Worm (Caenorhabditis elegans) whole organism, midembryonic: Measurements from ENCODE around the gene M106.2.

Source experiments
- T22C8.4 ChIP-seq: fragments of 200-800 bp; sonication (Bioruptor generic); IDR thresholded peaks from 2 replicates; pipeline ENCODE4 v1.3.6; 2022; ENCODE audit warnings: missing genetic modification characterization, missing compliant biosample characterization
- cog-1 ChIP-seq: sonication (generic microtip); optimal IDR thresholded peaks from 2 replicates; lab custom pipeline; 2016; ENCODE audit warnings: missing genetic modification characterization, missing compliant biosample characterization
- flt-1 ChIP-seq: fragments of 200-800 bp; sonication (Bioruptor generic); IDR thresholded peaks from 2 replicates; pipeline ENCODE4 v1.3.6; 2022; ENCODE audit warnings: missing genetic modification characterization, missing compliant biosample characterization
- klf-2 ChIP-seq: fragments of 200-800 bp; sonication (Bioruptor generic); conservative IDR thresholded peaks from 2 replicates; pipeline ENCODE4 v1.3.6; 2022; ENCODE audit warnings: missing genetic modification reagents, missing genetic modification characterization, missing compliant biosample characterization
- med-1 ChIP-seq: sonication (generic microtip); optimal IDR thresholded peaks from 2 replicates; lab custom pipeline; 2017; ENCODE audit warnings: missing genetic modification characterization, mild to moderate bottlenecking, missing compliant biosample characterization, antibody characterized with exemption, missing genetic modification reagents; ENCODE audit not compliant: insufficient read depth
- ref-1 ChIP-seq: fragments of 200-800 bp; sonication (Bioruptor generic); conservative IDR thresholded peaks from 2 replicates; pipeline ENCODE4 v1.3.6; 2022; ENCODE audit warnings: missing genetic modification reagents, missing genetic modification characterization, missing compliant biosample characterization
- tab-1 ChIP-seq: fragments of 200-800 bp; sonication (Bioruptor generic); IDR thresholded peaks from 2 replicates; pipeline ENCODE4 v1.3.6; 2022; ENCODE audit warnings: missing genetic modification characterization, missing compliant biosample characterization
- ztf-23 ChIP-seq: fragments of 200-800 bp; sonication (Bioruptor generic); IDR thresholded peaks from 2 replicates; pipeline ENCODE4 v1.3.6; 2022; ENCODE audit warnings: missing genetic modification reagents, missing genetic modification characterization, missing compliant biosample characterization
- ztf-29 ChIP-seq: fragments of 200-800 bp; sonication (Bioruptor generic); IDR thresholded peaks from 2 replicates; pipeline ENCODE4 v1.3.6; 2022; ENCODE audit warnings: missing genetic modification reagents, missing genetic modification characterization, missing compliant biosample characterization

The M106.2 gene

ce11 chrII:10873631-10874030 lies 23.8 kb upstream of the M106.2 start, which contains the start of gene orc-2:
TSS of gene orc-2 (plus strand) at chrII:10873931.
- TF ChIP-seq ref-1 (GFP tag; lab: Robert Waterston, UW) = no peak
- no peak for TF ChIP-seq flt-1 (GFP tag; lab: Robert Waterston, UW)
- no peak for TF ChIP-seq T22C8.4
- no peak for TF ChIP-seq ztf-29 (GFP tag; lab: Robert Waterston, UW)
- TF ChIP-seq ztf-23 (GFP tag; lab: Robert Waterston, UW) = no peak
- TF ChIP-seq cog-1 (tag; lab: Kevin White, UChicago) = no peak
- no peak for TF ChIP-seq med-1 (GFP tag; lab: Kevin White, UChicago)
- no peak for TF ChIP-seq tab-1 (GFP tag; lab: Robert Waterston, UW)
- no peak for TF ChIP-seq klf-2 (GFP tag; lab: Robert Waterston, UW)

DNA sequence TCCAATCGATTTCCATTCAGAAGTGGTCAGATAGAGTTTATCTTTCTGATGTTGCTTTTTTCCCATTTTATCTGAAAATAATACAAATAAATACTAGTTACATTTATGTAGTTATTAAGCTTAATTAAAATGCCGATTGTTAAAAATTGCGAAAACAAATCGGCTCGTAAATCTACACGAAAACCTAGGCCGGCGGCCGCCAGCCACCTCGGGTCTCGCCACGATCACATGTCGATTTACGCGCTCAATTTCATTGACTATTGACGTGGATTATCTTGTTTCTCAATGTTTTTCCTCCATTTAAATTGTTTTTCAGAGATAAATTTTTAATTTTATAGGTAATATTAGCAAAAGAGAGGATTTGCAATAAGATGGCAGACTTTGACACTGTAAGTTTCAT lies 22.7 kb upstream of the M106.2 start, which contains the start of the genes cyn-4 and copz-1:
cyn-4 (minus strand) TSS at position 71 of the 400 bp plus-strand sequence.
copz-1 (plus strand) TSS at position 339 of the 400 bp plus-strand sequence.
- TF ChIP-seq ztf-29 (GFP tag; lab: Robert Waterston, UW) (no peak), med-1 (GFP tag; lab: Kevin White, UChicago) (no peak), klf-2 (GFP tag; lab: Robert Waterston, UW) (0 out of 2 replicates have a peak, but pooled peaks have one; percentile 42), cog-1 (tag; lab: Kevin White, UChicago) (peak; percentile 80), ztf-23 (GFP tag; lab: Robert Waterston, UW) (peak; percentile 67), tab-1 (GFP tag; lab: Robert Waterston, UW) (0 out of 2 replicates have a peak, but pooled peaks have one; percentile 29), flt-1 (GFP tag; lab: Robert Waterston, UW) (0 out of 2 replicates have a peak, but pooled peaks have one; percentile 46)

ce11 chrII:10870698-10871097 lies 20.9 kb upstream of the M106.2 start:
- TF ChIP-seq med-1 (GFP tag; lab: Kevin White, UChicago) = no peak
- TF ChIP-seq ztf-29 (GFP tag; lab: Robert Waterston, UW) = no peak
- TF ChIP-seq ref-1 (GFP tag; lab: Robert Waterston, UW) = no peak
- no peak for TF ChIP-seq T22C8.4
- TF ChIP-seq ztf-23 (GFP tag; lab: Robert Waterston, UW) = no peak
- no peak for TF ChIP-seq cog-1 (tag; lab: Kevin White, UChicago)
- TF ChIP-seq tab-1 (GFP tag; lab: Robert Waterston, UW) = no peak

ce11 chrII:10868670-10869246 lies 19.0 kb upstream of the M106.2 start, which contains the start of the genes gmps-1 and cap-2:
TSS of gene gmps-1 (minus strand) at chrII:10868720.
TSS of gene cap-2 (plus strand) at chrII:10869196.
- TF ChIP-seq cog-1 (tag; lab: Kevin White, UChicago) (peak; percentile 64), ztf-23 (GFP tag; lab: Robert Waterston, UW) (peak; percentile 59; the same call in 1 of the 2 replicates), ref-1 (GFP tag; lab: Robert Waterston, UW) (no peak), ztf-29 (GFP tag; lab: Robert Waterston, UW) (no peak), klf-2 (GFP tag; lab: Robert Waterston, UW) (no peak), T22C8.4 (peak; percentile 86), med-1 (GFP tag; lab: Kevin White, UChicago) (no peak), flt-1 (GFP tag; lab: Robert Waterston, UW) (peak; percentile 76), tab-1 (GFP tag; lab: Robert Waterston, UW) (no peak)

DNA sequence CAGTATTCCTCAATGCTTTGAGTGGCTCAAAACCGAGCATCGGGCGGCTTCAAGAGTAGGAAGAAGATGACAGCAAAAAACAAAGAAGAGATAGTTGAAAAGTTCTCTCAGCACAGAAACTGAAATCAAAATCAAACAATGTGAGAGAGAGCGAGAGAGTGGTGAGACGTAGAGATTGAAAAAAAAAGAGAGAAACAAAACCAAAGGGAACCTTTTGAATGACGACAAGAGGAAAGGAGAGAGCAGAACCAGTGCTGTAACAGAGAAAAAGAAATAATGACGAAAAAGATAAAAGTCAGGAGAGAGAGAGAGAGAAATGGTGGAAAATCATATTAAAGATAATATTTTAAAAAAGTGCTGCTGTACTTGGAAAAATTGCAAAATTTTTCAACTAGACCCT lies 17.4 kb upstream of the M106.2 start:
- TF ChIP-seq cog-1 (tag; lab: Kevin White, UChicago) = no peak
- TF ChIP-seq klf-2 (GFP tag; lab: Robert Waterston, UW) = no peak
- TF ChIP-seq tab-1 (GFP tag; lab: Robert Waterston, UW) = no peak
- no peak for TF ChIP-seq ztf-29 (GFP tag; lab: Robert Waterston, UW)
- TF ChIP-seq ref-1 (GFP tag; lab: Robert Waterston, UW) = no peak
- TF ChIP-seq med-1 (GFP tag; lab: Kevin White, UChicago) = no peak
- no peak for TF ChIP-seq ztf-23 (GFP tag; lab: Robert Waterston, UW)
- TF ChIP-seq T22C8.4 = no peak
- no peak for TF ChIP-seq flt-1 (GFP tag; lab: Robert Waterston, UW)

ce11 chrII:10862749-10863656 lies 13.2 kb upstream of the M106.2 start:
- no peak for TF ChIP-seq med-1 (GFP tag; lab: Kevin White, UChicago)
- no peak for TF ChIP-seq klf-2 (GFP tag; lab: Robert Waterston, UW)
- no peak for TF ChIP-seq ztf-29 (GFP tag; lab: Robert Waterston, UW)
- no peak for TF ChIP-seq ztf-23 (GFP tag; lab: Robert Waterston, UW)
- TF ChIP-seq tab-1 (GFP tag; lab: Robert Waterston, UW) = no peak
- TF ChIP-seq flt-1 (GFP tag; lab: Robert Waterston, UW) = no peak
- TF ChIP-seq T22C8.4 = no peak
- no peak for TF ChIP-seq cog-1 (tag; lab: Kevin White, UChicago)
- no peak for TF ChIP-seq ref-1 (GFP tag; lab: Robert Waterston, UW)

DNA sequence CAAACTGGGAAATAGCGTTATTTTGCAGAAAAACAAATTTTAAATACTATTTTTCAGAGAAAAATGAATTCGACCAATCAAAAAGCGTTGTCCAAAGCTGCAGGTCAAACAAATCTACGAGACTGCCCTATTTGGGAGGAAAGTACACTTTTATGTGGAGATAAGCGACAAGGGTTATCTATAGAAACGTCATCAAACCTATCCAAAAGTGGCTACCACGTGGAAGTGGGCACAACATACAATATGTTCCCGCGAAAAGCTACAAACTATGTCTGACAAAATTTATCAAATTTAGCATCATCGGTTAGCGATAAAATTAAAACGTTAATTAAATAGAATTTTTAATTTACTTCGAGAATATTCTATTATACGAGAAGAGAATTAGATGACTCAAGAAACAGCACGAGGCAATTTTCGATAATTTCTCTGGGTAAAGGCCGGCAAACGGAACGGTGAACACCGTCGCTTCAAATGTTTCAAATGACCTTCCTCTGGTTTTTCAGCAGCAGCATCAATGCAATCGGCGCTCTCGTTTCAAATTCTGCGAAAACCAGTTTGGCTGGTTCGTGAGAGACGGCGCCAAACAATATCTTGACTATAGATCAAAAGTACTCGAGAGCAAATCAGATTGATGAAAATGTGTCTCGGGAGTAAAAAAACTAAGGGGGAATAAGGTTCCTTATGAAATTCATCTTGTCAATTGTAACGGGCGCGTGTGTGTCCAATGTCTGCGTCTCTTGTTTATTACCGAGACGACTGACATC lies 12.1 kb upstream of the M106.2 start:
- TF ChIP-seq med-1 (GFP tag; lab: Kevin White, UChicago) (no peak), ref-1 (GFP tag; lab: Robert Waterston, UW) (no peak), ztf-23 (GFP tag; lab: Robert Waterston, UW) (no peak), klf-2 (GFP tag; lab: Robert Waterston, UW) (no peak)

- TF ChIP-seq ztf-29 (GFP tag; lab: Robert Waterston, UW) (no peak), T22C8.4 (no peak), ztf-23 (GFP tag; lab: Robert Waterston, UW) (no peak), tab-1 (GFP tag; lab: Robert Waterston, UW) (no peak), klf-2 (GFP tag; lab: Robert Waterston, UW) (no peak)
Measured at ce11 chrII:10861305-10861704, 11.5 kb upstream of the M106.2 start.
